Fruit fly (Drosophila melanogaster) whole organism: ENCODE results near the gene capt.

Experiments
- CG8478 ChIP-seq: fragments of >200 bp; optimal IDR thresholded peaks from 2 replicates; lab custom pipeline; 2018; ENCODE audit warnings: inconsistent platforms
- Dll ChIP-seq: fragments of >200 bp; optimal IDR thresholded peaks from 2 replicates; lab custom pipeline; 2017
- EcR ChIP-seq, 2 experiments: fragments of >200 bp; optimal IDR thresholded peaks; 2 replicates each; lab custom pipeline; 2017; ENCODE audit warnings: missing biosample characterization in 2 of 2, missing genetic modification characterization in 2 of 2, missing genetic modification reagents in 2 of 2
- pan ChIP-seq: fragments of >200 bp; optimal IDR thresholded peaks from 2 replicates; lab custom pipeline; 2017
- psq ChIP-seq: fragments of >200 bp; optimal IDR thresholded peaks from 2 replicates; lab custom pipeline; 2017
- usp ChIP-seq: fragments of >200 bp; optimal IDR thresholded peaks from 2 replicates; lab custom pipeline; 2017; ENCODE audit warnings: missing biosample characterization, missing genetic modification characterization, mixed read lengths

Gene capt

DNA sequence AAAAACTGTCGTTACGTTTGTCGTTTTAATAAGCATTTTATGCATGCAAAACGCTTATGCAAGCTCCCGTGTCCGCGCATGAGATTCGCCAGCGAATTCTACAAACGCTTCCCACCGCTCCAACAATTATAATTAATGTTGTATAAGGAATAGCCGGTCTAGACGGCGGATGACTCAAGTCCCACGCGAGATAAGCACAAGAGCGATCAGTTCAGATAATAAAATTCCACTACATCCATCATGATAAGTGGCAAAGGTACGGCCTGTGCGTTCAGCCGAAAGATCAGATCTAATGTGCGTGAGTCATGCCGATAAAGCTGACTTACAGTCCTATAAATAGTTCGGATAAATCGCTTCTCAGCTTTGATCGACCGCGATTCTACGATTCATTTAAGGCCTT, 31.5 kb downstream of the capt start:
- no peak for TF ChIP-seq CG8478 (lab: Kevin White, UChicago)
- no peak for TF ChIP-seq Dll (lab: Kevin White, UChicago)
- TF ChIP-seq psq (lab: Kevin White, UChicago): no peak
- no peak for TF ChIP-seq usp (GFP tag; lab: Kevin White, UChicago)
- no peak for TF ChIP-seq EcR (GFP tag; optimal IDR thresholded peaks at IDR 0.05; lab: Kevin White, UChicago)
- no peak for TF ChIP-seq pan

DNA sequence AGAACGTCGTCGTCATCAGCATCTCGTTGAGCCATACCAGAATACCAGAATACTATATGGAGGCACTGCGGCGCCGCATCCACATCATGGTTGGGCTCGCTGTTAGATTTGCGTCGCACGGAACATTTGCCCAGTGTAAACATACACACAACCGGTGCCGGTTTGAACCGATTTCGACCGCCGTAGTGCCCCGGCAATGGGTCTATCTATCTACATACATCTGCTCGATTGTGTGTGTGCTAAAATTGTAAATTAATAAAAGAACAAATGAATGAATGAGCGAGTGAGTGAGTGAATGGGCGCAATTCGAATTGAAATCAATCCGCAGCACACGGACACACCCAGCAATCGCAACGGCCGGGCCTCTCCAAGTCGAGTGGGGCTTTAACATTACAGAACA, 32.6 kb downstream of the capt start:
- TF ChIP-seq EcR (GFP tag; optimal IDR thresholded peaks at IDR 0.05; lab: Kevin White, UChicago): no peak
- no peak for TF ChIP-seq usp (GFP tag; lab: Kevin White, UChicago)
- TF ChIP-seq CG8478 (lab: Kevin White, UChicago): no peak
- TF ChIP-seq psq (lab: Kevin White, UChicago): no peak
- TF ChIP-seq Dll (lab: Kevin White, UChicago): no peak
- no peak for TF ChIP-seq pan

DNA sequence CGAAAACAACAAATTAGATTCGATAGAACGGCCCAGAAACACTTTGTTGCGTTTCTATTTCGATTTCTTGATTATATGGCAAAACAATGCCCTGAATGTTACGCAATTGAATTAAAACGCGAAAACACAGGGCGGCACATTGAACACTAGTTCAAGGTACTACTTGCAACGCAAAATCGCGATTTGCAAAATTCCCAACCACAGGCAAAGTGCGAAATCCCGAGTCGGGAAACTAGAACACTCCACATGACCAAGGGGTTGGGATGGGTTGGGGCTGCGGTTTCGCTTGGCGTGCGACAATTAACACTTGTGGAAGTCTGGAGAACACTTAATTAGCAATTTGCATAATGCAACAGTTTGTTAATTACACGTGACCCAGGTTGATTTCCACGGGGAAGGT, 33.8 kb downstream of the capt start:
- no peak for TF ChIP-seq psq (lab: Kevin White, UChicago)
- TF ChIP-seq EcR (GFP tag; optimal IDR thresholded peaks at IDR 0.05; lab: Kevin White, UChicago): no peak
- no peak for TF ChIP-seq usp (GFP tag; lab: Kevin White, UChicago)
- TF ChIP-seq CG8478 (lab: Kevin White, UChicago): no peak
- TF ChIP-seq pan: no peak
- no peak for TF ChIP-seq Dll (lab: Kevin White, UChicago)

DNA sequence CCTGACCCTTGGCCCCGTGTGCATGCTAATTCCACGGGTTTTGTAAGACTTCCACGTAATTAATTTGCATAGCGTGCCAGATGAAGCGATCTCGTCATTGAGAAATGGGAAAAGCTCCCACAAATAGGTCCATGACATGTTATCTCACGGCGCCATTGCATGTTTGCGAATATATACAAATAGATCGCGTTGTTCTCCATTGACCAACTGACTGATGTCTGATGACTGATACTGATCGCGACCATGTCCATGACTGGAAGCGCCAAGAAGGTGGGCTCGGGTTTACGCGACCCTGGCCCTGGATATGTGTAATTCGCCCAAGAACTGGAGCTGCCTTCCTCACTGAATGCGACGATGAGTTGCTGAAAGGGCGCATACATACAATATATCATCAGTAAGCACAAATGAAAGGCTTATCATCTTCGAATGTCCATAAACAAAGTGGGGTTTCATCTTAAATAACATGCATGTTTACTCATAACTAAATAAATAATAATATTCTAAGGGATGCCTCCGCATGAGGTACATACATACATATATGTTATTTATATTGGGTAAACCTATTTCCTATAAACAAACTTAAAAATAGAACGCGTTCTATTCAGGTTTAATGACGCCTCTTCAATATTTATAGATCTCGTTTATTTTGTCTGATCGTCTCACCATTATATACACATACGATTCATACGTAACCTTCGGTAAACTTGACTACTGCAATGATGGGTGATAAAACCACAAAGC, 34.8 kb downstream of the capt start:
- no peak for TF ChIP-seq usp (GFP tag; lab: Kevin White, UChicago)
- no peak for TF ChIP-seq Dll (lab: Kevin White, UChicago)
- TF ChIP-seq pan: no peak
- no peak for TF ChIP-seq EcR (GFP tag; optimal IDR thresholded peaks at IDR 0.05; lab: Kevin White, UChicago)
- no peak for TF ChIP-seq CG8478 (lab: Kevin White, UChicago)
- TF ChIP-seq psq (lab: Kevin White, UChicago): no peak

DNA sequence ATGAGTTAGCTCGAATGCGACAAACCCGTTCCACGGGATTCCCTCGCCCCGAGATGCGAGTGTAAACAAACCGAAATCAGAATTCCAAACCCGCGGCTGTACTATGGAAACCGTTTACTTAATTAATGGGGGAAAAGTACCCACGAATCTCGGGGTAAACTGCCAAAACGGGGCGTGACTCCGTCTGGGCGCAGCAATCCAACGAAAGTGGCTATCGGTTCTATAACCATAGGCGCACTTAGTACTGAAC, 35.4 kb downstream of the capt start:
- no peak for TF ChIP-seq EcR (GFP tag; optimal IDR thresholded peaks at IDR 0.05; lab: Kevin White, UChicago)
- TF ChIP-seq CG8478 (lab: Kevin White, UChicago): no peak
- no peak for TF ChIP-seq psq (lab: Kevin White, UChicago)
- TF ChIP-seq usp (GFP tag; lab: Kevin White, UChicago): no peak

DNA sequence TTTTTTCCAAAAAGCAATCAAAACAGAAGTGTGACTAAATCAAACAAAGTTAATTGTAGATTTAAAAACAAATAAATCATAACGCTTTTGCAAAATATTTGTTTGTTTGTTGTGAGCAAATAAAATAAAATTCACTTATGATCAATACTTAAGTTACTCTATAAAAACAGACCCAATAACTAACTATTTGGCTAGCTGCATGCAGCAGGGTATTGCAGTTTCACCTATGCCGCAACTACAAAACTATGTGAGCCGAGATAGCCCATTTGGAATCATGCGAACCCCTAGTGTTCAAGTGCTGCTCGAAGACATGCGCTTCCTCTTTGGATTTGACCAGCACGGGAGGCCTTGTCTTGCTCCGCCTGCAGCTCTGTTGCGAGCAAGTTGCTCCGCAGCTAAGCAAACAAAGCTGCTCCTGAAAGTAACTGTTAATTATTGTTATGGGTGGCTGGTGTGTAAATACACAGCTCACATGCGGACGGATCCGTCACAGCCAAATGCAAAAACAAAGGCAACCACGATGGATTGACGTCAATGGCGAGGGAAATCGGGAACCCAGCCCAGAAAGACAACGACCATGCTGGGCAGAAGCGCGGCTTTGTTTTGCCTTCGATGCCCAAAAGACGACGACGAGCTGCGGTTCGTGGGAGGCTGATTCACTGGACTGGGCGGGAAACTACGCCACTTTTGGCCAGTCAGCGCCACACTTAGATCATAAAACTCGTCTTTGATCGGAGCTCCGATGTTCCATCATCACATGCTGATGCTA, 35.9 kb downstream of the capt start:
- TF ChIP-seq psq (lab: Kevin White, UChicago) (no peak), CG8478 (lab: Kevin White, UChicago) (no peak), Dll (lab: Kevin White, UChicago) (no peak), EcR (GFP tag; optimal IDR thresholded peaks at IDR 0.05; lab: Kevin White, UChicago) (no peak)

DNA sequence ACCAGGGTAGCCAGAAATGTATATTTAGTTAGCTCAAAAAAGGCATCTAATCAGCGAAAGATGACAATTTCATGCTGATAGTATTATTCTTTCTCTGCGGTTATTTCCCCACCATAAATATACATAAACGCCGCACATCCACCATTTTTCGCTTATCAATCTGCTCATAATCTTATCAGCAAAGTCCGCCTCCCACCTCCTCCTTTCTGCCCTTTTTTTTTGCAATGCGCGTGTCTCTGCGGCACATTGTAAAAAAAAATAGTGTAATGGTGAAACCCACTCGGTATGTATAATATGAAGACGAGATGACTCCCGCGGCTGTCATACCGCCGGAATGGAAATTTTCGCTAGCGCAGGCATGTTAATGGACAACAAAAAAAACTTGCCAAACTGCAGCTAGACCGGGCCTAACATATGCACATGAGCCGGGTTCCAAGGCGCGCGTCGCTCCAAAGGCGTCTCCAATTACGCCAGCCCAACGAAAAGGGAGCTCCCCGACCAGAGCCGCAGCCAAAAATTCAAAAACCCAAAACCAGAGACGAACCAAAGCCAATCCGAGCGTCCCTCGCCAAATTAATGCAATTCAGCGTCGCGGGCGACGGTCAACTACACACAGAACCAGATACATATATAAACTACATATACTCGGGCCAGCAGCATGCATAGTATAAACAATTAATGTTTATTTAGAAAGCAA, 37.7 kb downstream of the capt start:
- TF ChIP-seq usp (GFP tag; lab: Kevin White, UChicago) (no peak), Dll (lab: Kevin White, UChicago) (no peak), EcR (GFP tag; optimal IDR thresholded peaks at IDR 0.05; lab: Kevin White, UChicago) (no peak), psq (lab: Kevin White, UChicago) (no peak), pan (no peak), CG8478 (lab: Kevin White, UChicago) (no peak)

DNA sequence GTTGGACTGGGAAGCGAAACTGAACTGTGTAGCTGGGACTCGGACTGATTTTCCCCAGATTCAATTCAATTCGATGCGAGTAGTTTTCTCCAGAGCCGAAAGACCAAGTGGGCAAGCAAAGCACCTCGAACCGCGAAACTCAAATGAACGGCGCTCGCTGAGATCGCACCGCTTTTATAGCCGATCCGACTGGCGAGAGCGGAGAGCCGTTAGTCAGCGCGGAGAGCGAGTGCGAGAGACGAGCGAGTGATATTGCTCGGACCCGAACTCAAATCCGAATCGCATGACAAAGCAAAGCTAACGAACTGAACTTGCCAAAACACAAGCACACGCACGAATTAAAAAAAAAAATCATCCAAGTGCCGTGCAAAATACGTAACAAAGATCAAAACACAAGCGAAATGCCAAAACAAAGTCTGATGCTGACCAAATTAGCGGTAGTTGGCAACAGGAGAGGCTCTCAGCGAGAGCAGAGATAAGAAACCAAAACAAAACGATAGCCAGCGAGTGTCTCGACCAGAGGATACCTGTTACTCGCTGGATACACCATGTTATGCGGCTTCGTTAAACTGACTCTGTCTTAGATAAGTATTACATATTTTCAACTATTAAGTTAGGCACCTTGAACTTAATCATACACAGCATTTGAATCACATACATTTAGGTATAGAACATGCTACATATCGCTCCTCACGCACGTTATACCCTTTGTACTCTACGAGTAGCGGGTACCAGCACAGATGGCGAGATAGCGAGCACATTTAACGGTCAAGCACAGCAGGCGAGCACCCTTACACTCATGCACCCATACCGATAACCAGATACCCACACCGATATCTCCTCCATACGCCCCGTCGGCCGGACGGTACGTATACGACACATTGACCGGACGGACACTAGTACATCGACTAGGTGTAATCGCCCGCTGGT, 38.9 kb downstream of the capt start:
- TF ChIP-seq EcR (GFP tag; optimal IDR thresholded peaks at IDR 0.05; lab: Kevin White, UChicago): peak in 1 of 2 experiments; percentile 23
- TF ChIP-seq Dll (lab: Kevin White, UChicago): peak; percentile 93
- TF ChIP-seq pan: peak; percentile 96
- TF ChIP-seq psq (lab: Kevin White, UChicago): no peak
- TF ChIP-seq CG8478 (lab: Kevin White, UChicago): no peak
- TF ChIP-seq usp (GFP tag; lab: Kevin White, UChicago): no peak

DNA sequence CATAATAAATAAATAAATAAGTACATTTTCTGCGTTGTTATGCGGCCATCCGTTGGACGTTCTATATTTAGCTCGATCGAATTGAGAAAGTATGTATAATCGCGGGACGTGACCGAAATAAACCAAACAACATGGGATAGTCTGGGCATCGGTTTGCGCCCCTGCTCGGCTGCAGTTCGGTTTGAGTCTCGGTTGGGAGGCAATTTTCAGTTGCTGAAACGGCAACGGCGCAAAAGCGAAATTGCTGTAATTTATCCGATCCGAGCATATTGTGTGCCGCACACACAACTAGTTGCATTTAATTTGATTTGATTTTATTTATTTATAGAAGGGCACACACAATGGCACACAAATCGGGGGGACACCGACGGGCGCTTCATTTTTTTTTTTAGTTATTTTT, 39.9 kb downstream of the capt start:
- no peak for TF ChIP-seq usp (GFP tag; lab: Kevin White, UChicago)
- no peak for TF ChIP-seq pan
- TF ChIP-seq CG8478 (lab: Kevin White, UChicago): no peak
- no peak for TF ChIP-seq EcR (GFP tag; optimal IDR thresholded peaks at IDR 0.05; lab: Kevin White, UChicago)
- no peak for TF ChIP-seq Dll (lab: Kevin White, UChicago)
- TF ChIP-seq psq (lab: Kevin White, UChicago): no peak

DNA sequence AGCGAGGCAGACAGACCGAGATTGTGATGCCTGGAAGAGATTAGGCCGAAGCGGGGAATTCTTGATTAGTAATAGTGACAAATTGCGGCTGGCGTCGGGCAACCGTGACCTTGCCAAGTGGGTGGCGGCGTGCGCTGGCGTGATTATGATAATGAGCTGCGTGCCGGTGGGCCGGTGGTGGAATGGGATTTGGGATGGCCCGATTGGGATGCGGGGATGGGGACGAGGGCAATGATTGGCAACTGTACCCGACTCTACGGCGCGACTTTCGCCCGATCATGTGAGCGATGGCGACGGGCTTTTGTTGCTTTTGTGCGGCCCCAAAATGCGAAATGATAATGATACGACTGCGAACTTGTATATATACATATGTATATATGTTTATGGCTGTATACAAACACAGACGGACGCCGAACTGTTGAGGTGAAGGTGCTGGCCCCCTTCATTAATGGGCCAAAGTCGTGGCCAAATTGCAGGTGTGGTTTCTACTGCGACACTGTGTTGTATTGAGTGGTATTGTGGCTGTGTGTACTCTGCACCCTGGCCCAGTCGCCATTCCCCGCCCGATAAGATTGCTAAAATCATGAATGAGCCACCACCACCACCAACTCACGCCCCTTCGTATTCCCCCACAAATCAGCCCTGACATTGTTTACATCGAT, 41.3 kb downstream of the capt start:
- TF ChIP-seq psq (lab: Kevin White, UChicago): no peak
